Fruit fly (Drosophila melanogaster): ENCODE results near the gene Nuf2.
A peak's percentile ranks its signal among the peaks of the same experiment; 100 is the strongest.

Gene Nuf2

dm6 chr2L:7032517-7032951 is 33.1 kb downstream of the Nuf2 start, which contains the start of the genes Rab30 and Caper (continued):
- TF ChIP-seq CG32772 (GFP tag; IDR thresholded peaks at IDR 0.05), result no peak
- peak; percentile 42 for TF ChIP-seq onecut (GFP tag; IDR thresholded peaks at IDR 0.05)
- TF ChIP-seq sob (GFP tag; IDR thresholded peaks at IDR 0.05), result peak; percentile 86
- TF ChIP-seq Ets97D (GFP tag; optimal IDR thresholded peaks at IDR 0.05), result peak; percentile 91
- peak; percentile 71 for TF ChIP-seq ERR (GFP tag; optimal IDR thresholded peaks at IDR 0.05)
- TF ChIP-seq CrebB (tag; optimal IDR thresholded peaks at IDR 0.05), result peak; percentile 13
- no peak for TF ChIP-seq org-1 (GFP tag; optimal IDR thresholded peaks at IDR 0.05)
- TF ChIP-seq CG11560 (tag; IDR thresholded peaks at IDR 0.05), result no peak
- TF ChIP-seq H15 (GFP tag; IDR thresholded peaks at IDR 0.05), result no peak
- TF ChIP-seq CG6272 (GFP tag; IDR thresholded peaks at IDR 0.05), result peak; percentile 61
- peak; percentile 86 for TF ChIP-seq kay (GFP tag; optimal IDR thresholded peaks at IDR 0.05)
- peak; percentile 86 for TF ChIP-seq HmgD (GFP tag; optimal IDR thresholded peaks at IDR 0.05)
- TF ChIP-seq CG12942 (GFP tag; optimal IDR thresholded peaks at IDR 0.05), result peak; percentile 43
- TF ChIP-seq Rx (GFP tag; IDR thresholded peaks at IDR 0.05), result no peak
- peak; percentile 97 for TF ChIP-seq hb (GFP tag; IDR thresholded peaks at IDR 0.05; ENCODE audit: partially characterized antibody)
- no peak for TF ChIP-seq sens-2 (GFP tag; IDR thresholded peaks at IDR 0.05)
- TF ChIP-seq Hr51 (GFP tag; optimal IDR thresholded peaks at IDR 0.05), result peak in 1 of 2 experiments; percentile 60
- no peak for TF ChIP-seq lov (optimal IDR thresholded peaks at IDR 0.05)
- no peak for TF ChIP-seq lov (GFP tag; IDR thresholded peaks at IDR 0.05)
- peak; percentile 98 for TF ChIP-seq vnd (GFP tag; IDR thresholded peaks at IDR 0.05; ENCODE audit: partially characterized antibody)
- TF ChIP-seq B-H2 (GFP tag; optimal IDR thresholded peaks at IDR 0.05), result peak; percentile 88
- TF ChIP-seq tx (GFP tag; optimal IDR thresholded peaks at IDR 0.05), result peak; percentile 49
- peak; percentile 41; the same call in 2 of the 3 replicates for TF ChIP-seq Aef1 (GFP tag; IDR thresholded peaks at IDR 0.05)
- peak; percentile 61 for TF ChIP-seq CG2712 (tag; optimal IDR thresholded peaks at IDR 0.05)
- TF ChIP-seq CG7556 (GFP tag; optimal IDR thresholded peaks at IDR 0.05), result no peak
- TF ChIP-seq CG10267 (tag; optimal IDR thresholded peaks at IDR 0.05), result peak; percentile 71
- TF ChIP-seq grn (GFP tag; optimal IDR thresholded peaks at IDR 0.05), result peak; percentile 3
- no peak for TF ChIP-seq CG16815 (GFP tag; optimal IDR thresholded peaks at IDR 0.05)
- TF ChIP-seq CG2120 (GFP tag; optimal IDR thresholded peaks at IDR 0.05), result peak; percentile 80
- peak; percentile 84 for TF ChIP-seq CG3995 (GFP tag; optimal IDR thresholded peaks at IDR 0.05)
- TF ChIP-seq CG43689 (GFP tag; IDR thresholded peaks at IDR 0.05), result no peak
- peak; percentile 45 for TF ChIP-seq mirr (GFP tag; optimal IDR thresholded peaks at IDR 0.05)
- peak; percentile 99 for TF ChIP-seq bbx (GFP tag; IDR thresholded peaks at IDR 0.05; ENCODE audit: partially characterized antibody)
- peak; percentile 91 for TF ChIP-seq CG4617 (GFP tag; optimal IDR thresholded peaks at IDR 0.05; ENCODE audit: borderline replicate concordance)
- TF ChIP-seq CG7987 (GFP tag; optimal IDR thresholded peaks at IDR 0.05), result peak; percentile 52
- TF ChIP-seq CG10274 (GFP tag; optimal IDR thresholded peaks at IDR 0.05), result no peak
- TF ChIP-seq CG11093 (GFP tag; IDR thresholded peaks at IDR 0.05), result no peak
- peak; percentile 56 for TF ChIP-seq Side (GFP tag; optimal IDR thresholded peaks at IDR 0.05)
- peak; percentile 40; the same call in 1 of the 2 replicates for TF ChIP-seq Ada2b (GFP tag; IDR thresholded peaks at IDR 0.05)
- peak; percentile 55 for TF ChIP-seq Six4 (GFP tag; optimal IDR thresholded peaks at IDR 0.05)
- TF ChIP-seq trh (GFP tag; optimal IDR thresholded peaks at IDR 0.05), result no peak
- peak; percentile 53 for TF ChIP-seq CG11247 (GFP tag; IDR thresholded peaks at IDR 0.05)
- TF ChIP-seq ftz-f1 (GFP tag; optimal IDR thresholded peaks at IDR 0.05), result peak; percentile 1
- no peak for TF ChIP-seq CG7839 (tag; optimal IDR thresholded peaks at IDR 0.05)
- TF ChIP-seq B-H1 (GFP tag; IDR thresholded peaks at IDR 0.05), result no peak
- no peak for TF ChIP-seq esg (GFP tag; conservative IDR thresholded peaks at IDR 0.05)
- peak; percentile 61 for TF ChIP-seq bab2 (GFP tag; optimal IDR thresholded peaks at IDR 0.05)
- peak; percentile 45 for TF ChIP-seq gfzf (GFP tag; optimal IDR thresholded peaks at IDR 0.05)
- peak; percentile 76 for TF ChIP-seq trem (tag; optimal IDR thresholded peaks at IDR 0.05)
- TF ChIP-seq her (GFP tag; optimal IDR thresholded peaks at IDR 0.05), result peak; percentile 68
- TF ChIP-seq pum (GFP tag; optimal IDR thresholded peaks at IDR 0.05), result peak; percentile 54
- no peak for TF ChIP-seq CG6765 (GFP tag; optimal IDR thresholded peaks at IDR 0.05)

Measured in whole organism, embryonic.